Worm (Caenorhabditis elegans) whole organism, dauer: ENCODE results near the gene ncs-4.

Experiments
- unc-62 ChIP-seq: sonication (generic microtip); optimal IDR thresholded peaks from 2 replicates; lab custom pipeline; 2017; ENCODE audit warnings: missing biosample characterization, missing genetic modification reagents, missing genetic modification characterization

Gene ncs-4

DNA sequence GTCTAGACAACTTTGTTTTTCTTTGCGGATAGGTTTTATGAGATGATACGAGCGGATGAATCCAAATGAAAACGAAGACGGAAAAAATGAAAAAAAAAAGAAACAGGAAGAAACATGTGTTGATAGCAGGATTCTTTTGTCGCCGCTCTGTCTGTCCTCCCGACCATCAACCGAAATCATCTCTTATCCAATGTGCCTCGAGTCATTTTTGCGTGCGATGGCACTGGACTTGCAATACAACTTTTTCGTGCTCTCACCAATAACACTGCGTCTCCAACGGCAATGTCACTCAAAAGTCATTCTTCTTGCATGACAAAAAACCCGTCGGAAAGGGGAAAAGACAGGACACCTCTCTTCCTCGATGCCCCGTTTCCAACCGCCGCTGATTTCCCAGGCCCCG, at the start of gene ncs-4:
TSS of gene ncs-4 (plus strand) at position 227 of the 400 bp plus-strand sequence.
- no peak for TF ChIP-seq unc-62 (GFP tag; lab: Kevin White, UChicago)

DNA sequence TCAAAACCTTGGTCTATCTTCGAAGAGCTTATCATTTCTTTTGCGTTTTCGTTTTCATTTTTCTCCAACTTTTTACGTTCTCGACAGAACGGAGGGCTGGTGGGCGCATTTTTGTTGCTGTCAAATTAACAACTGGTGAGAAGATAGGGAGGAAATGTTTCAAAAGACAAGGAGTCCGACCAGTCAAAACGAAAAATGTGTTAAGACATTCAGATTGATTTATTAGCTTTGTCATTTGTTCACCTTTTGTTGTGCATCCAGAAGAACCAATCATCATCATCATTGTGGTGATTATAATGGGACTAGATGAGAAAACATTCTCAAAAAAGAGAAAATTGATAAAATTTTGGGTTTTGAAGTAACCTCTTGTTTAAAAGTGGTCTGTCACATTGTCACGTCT, 46.2 kb upstream of the ncs-4 start:
- TF ChIP-seq unc-62 (GFP tag; lab: Kevin White, UChicago) = no peak

DNA sequence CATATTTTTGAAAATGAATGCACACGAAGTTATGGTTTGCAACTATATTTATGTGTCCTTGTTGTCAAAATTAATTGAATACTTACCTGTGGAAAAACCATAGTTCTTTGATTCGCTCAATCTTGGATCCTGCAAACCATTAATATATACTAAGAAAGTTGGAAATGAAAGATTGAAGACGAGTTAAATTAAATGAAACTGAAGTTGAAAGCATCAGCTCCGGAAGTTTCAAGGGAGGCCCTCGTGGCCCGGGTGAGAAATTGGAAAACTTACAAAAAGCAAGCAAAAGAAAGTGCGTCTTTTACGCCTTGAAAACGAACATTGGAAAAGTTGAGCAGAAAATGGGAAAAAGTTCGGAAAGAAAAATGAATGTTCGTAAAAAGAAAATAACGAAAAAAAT, 43.2 kb upstream of the ncs-4 start, which contains the start of gene unc-58:
TSS of gene unc-58 (minus strand) at position 101 of the 400 bp plus-strand sequence.
- TF ChIP-seq unc-62 (GFP tag; lab: Kevin White, UChicago) = no peak

DNA sequence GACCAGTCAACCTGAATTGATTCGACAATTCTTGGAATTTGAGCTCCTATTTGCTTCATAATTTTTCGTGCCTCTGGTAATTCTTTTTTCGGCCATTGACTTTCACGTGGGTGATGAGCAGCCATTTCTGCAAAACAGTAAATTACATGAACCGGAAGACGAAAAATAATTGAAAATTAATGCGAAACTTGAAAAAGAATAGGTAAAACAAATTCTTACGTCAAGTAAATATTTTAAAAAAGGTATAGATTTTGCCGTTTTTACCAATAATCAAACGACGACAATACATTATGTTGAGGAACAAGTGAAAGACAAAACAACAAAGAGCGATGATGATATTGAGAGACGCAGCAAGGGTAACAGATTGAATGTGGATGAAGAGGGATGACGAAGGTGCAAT, 37.8 kb upstream of the ncs-4 start, which contains the start of gene moc-1:
TSS of gene moc-1 (minus strand) at position 127 of the 400 bp plus-strand sequence.
- TF ChIP-seq unc-62 (GFP tag; lab: Kevin White, UChicago) = no peak

DNA sequence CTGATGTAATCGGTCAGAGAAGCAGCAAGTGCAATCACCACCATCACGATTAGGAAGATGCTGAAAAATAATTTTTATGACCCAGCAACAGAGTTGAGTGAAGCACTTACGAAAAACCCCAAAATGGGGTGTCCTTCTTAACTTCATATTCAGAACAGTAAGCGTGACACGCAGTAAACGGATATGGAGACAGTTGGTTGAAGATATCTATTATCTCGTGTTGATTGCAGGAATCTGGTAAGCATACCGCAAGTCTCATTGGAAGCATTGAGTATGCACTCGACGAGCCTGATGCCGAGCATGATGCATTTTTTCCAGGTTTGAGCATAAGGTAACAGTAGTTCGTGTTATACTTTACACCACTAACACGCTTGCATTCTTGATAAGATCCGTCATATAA, 35.1 kb upstream of the ncs-4 start:
- no peak for TF ChIP-seq unc-62 (GFP tag; lab: Kevin White, UChicago)

DNA sequence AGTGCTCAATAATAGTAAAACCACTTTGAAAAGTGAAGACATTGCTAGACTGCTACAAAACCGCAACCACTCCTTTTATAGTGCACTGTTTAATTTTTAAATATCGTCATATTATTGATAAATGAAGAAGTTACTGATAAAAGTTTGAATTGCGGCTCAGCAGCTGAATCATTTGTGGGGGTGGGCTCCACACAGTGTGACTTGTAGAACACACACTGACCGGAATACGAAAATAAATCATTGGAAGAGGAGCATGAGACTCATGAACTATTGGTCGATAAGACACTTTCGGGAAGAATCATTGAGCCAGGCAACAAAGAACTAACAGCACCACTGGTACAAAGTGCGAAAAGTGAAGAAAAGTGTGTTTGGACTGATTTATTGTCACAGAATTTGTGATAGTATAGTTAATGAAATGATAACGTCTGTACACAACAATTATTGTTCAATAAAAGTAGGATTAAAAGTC, 34.3 kb upstream of the ncs-4 start, which contains the start of gene oac-14:
TSS of gene oac-14 (minus strand) at position 51 of the 469 bp plus-strand sequence.
- no peak for TF ChIP-seq unc-62 (GFP tag; lab: Kevin White, UChicago)

DNA sequence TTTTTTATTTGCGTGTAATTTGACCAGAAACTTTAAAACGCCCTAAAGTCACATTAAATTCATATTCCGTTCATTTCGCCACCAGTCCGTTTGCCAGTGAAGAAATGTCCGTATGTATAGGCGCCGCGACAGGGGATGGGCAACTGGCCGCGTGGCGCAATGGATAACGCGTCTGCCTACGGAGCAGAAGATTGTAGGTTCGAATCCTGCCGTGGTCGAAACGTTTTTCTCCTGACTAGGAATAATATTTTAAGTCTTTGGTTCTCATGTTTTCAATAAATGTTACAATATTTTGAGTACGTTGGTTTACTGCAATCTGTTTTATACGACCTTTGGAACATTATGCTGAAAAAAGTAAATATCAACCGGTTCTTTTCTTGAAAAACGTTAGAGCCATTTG, 31.3 kb upstream of the ncs-4 start:
- TF ChIP-seq unc-62 (GFP tag; lab: Kevin White, UChicago) = no peak

DNA sequence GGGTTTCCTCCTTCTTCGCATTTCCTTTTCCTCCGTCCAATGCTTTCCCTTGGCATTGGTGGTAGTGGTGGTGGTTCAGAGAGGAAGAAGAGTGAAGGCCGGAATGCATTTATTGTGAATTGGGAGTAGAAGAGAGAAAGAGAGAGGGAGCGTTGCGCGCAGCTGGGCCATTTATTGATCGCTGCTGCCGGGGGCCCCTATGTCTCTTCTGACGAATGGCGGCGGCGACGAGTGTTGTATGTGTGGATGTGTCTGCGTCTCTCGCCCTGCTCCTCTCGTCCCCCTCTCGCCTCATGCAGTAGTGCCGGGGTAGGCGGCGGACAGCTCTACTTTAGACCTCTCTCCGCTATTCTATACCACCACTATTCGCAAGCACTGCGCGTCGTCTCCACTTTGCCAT, 29.7 kb upstream of the ncs-4 start, which contains the start of gene unc-115:
TSS of gene unc-115 (plus strand) at position 301 of the 400 bp plus-strand sequence.
- no peak for TF ChIP-seq unc-62 (GFP tag; lab: Kevin White, UChicago)

DNA sequence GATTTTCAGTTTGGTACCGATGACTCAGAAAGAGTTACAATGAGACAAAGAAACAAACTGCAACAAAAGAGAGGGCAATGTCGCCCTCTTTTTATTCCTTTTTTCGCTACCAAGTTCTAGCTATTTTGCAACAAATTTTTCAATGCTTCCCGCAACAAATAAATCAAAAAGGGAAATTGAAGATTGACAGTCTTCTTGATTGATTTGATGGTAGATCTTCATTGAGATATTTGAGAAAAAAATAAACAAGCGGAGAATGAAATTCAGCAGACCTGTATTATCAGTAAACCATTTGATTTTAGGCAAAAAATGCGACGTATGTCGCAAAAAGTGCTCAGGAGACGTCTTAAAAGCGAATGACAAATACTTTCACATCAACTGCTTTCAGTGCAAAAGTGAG, 29.1 kb upstream of the ncs-4 start:
- no peak for TF ChIP-seq unc-62 (GFP tag; lab: Kevin White, UChicago)

DNA sequence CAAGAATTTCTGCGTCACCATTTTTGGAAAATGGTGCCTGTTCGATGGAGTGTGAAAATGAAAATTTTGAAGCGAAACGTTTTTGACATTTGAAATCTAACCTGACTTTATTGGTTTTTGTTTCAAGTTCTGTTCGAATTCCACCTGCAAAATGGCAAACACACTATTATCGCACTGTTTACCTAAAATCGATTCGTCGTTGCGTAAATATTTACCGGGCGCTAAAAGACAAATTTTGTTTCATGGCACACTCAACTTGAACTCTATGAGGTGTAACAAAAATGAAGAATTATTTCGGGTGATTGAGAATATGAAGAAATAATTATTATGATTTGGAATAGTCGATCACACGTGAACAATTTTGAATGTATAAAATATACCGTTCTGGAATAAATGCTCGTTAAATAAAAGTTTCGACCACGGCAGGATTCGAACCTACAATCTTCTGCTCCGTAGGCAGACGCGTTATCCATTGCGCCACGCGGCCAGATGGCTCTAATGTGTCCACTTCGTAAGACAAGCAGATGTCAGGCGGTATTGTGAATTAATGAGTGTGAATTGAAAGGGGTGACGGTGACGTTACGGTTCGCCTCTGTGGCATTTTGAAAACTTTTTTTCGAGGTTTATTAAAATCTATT, 28.0 kb upstream of the ncs-4 start:
- no peak for TF ChIP-seq unc-62 (GFP tag; lab: Kevin White, UChicago)

DNA sequence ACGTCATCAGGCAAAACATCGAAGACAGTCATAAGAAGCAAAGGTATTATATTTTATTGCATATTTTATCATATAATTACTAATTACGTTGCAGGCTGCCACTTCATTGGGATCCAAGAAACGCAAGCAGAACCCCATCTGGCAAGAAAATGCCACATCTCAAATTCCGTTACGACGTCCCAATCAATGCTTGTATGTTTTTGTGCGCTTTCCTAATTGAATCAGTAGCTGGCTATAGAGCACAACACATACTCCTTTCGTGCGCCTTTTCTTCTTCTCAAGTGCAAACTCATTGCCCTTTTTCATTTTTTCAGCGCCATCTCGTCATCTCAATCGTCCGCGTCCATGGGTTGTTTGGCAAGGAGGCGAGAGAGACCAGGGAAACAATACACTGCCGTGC, 25.4 kb upstream of the ncs-4 start:
- TF ChIP-seq unc-62 (GFP tag; lab: Kevin White, UChicago) = no peak

DNA sequence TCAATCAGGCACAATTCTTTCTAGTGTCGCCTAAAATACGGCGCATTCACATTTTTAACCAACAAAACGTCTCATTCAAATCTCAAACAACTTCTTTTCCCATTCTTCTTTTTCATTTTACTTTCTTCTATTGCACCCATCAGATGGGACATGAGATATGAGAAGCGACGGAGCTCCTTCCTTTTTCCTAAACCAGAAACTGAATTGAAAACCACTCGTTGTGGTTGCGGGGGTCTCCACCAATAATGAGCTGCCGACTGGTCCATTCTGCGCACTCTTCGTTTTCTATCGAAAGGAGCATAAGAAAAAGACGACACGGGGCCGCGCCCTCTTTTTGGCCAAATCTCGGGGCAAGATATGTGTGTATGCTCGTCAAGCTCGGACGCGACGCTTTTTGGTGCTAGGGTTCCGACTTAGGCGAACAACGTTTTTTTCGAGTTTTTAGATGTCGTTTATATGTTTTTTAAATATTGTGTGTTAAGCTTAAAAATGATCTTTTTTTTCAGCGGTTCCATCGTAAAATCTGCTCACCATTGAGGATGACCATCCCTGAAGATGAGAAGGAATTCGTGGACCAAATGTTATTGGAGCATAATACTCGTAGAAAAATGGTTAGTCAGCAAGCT, 21.9 kb upstream of the ncs-4 start, which contains the start of gene F09B9.5:
TSS of gene F09B9.5 (plus strand) at position 501 of the 626 bp plus-strand sequence.
- no peak for TF ChIP-seq unc-62 (GFP tag; lab: Kevin White, UChicago)

DNA sequence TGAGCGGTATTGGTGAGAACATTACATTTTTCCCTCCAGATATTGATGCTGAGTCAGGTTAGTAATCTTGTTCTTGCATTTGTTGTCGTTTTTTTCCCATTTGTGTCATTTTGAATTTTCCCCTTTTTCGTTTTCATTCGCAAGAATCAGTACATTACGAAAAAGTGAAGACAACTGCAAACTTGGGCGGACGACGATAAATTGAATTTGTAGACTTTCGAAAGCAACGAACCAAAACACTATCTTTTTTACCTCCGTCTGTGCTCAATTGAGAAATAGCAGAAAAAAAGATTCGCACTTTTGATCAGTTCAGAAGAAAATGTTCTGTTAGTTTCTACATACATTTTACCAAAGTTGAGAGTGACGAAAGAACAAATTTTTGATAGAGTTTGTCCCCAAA, 21.2 kb upstream of the ncs-4 start:
- no peak for TF ChIP-seq unc-62 (GFP tag; lab: Kevin White, UChicago)

DNA sequence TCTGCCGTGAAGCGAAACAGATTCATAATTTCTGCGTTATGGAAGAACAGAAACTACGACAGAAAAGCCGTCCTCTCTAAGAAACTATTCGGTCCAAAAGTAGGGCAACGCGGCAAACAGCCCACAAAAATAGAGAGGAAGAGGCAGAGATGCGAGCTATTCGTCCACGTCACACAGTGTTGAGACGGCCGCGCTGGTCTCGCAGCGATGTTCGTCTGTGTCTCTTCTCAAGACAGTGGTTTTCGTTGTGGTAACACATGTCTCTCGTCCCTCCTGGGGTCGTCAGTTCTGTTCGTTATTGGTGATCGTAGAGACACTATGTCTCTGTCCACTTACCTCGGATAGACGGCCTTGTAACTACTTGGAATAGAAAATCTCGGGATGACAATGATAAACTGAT, 17.6 kb upstream of the ncs-4 start, which contains the start of gene erd-2.1:
TSS of gene erd-2.1 (minus strand) at position 114 of the 400 bp plus-strand sequence.
- TF ChIP-seq unc-62 (GFP tag; lab: Kevin White, UChicago) = no peak

DNA sequence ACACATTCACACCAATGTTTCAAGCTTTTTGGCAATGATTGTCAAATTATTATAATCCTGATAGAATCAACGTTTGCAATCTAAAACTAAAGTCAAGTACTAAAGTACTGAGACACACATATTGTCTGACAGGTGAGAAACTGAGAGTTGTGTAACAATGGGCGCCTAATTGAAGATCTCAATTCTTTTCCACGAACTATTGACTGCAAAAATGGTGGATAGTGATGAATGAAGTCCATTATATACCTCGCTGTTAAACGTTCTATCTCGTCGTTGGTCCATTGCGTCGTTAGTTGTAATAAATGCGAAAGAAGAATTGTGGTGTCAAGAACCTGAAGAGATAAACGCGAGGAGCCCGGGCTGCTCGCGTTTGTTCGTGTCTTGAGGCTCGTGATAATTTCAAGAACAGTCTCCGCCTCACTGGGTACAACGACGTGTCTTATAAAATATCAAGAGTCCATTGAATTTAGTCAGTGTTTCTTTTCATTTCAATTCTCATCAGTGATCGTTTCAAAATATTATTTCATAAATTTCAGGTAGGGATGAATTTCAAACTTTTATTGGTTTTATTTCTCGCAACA, 16.1 kb upstream of the ncs-4 start, which contains the start of gene F09B9.4:
TSS of gene F09B9.4 (plus strand) at position 531 of the 581 bp plus-strand sequence.
- no peak for TF ChIP-seq unc-62 (GFP tag; lab: Kevin White, UChicago)

DNA sequence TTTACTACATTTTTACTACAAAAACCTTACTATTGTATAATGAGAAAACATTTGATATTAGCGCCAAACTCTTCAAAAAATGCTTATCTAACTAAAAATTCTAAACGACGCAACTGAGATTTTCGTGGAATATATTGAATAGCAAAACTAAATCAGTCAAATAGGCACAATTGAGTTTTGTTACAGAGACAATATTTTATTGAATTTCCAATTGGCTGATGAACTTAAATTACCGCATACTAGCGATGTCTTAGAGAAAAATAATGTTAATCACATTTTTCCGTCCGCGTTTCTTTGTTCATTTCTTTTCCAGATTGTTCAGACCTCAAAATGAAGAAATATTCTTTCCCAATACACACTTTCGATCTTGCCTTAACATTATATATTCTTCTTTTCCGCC, 13.8 kb upstream of the ncs-4 start:
- TF ChIP-seq unc-62 (GFP tag; lab: Kevin White, UChicago) = no peak
